Worm (Caenorhabditis elegans): ENCODE data around the gene F46G10.4.

The F46G10.4 gene

ce11 chrX:13349230-13350122 lies 15.6 kb downstream of the F46G10.4 start (continued):
- TF ChIP-seq daf-16 (GFP tag; optimal IDR thresholded peaks at IDR 0.05) (peak in 1 of 2 experiments; percentile 74), daf-16 (tag; optimal IDR thresholded peaks at IDR 0.05) (peak; percentile 30), aha-1 (tag) (peak; percentile 85), vab-7 (GFP tag; IDR thresholded peaks at IDR 0.05) (no peak), duxl-1 (tag; optimal IDR thresholded peaks at IDR 0.05; ENCODE audit: poor library complexity) (peak; percentile 78), unc-39 (tag; optimal IDR thresholded peaks at IDR 0.05) (no peak), nhr-25 (tag; optimal IDR thresholded peaks at IDR 0.05; ENCODE audit: borderline replicate concordance, insufficient read depth) (no peak), nhr-48 (tag; optimal IDR thresholded peaks at IDR 0.05) (peak; percentile 39), saeg-2 (GFP tag; IDR thresholded peaks at IDR 0.05) (peak; percentile 36; the same call in 1 of the 2 replicates), rbr-2 (tag; optimal IDR thresholded peaks at IDR 0.05) (no peak), unc-130 (GFP tag; optimal IDR thresholded peaks at IDR 0.05) (no peak), attf-4 (tag; optimal IDR thresholded peaks at IDR 0.05) (no peak), lin-38 (GFP tag; IDR thresholded peaks at IDR 0.05) (peak; percentile 42), snpc-1.2 (GFP tag; IDR thresholded peaks at IDR 0.05) (0 out of 2 replicates have a peak, but pooled peaks have one; percentile 42), pha-4 (GFP tag; IDR thresholded peaks at IDR 0.05) (peak; percentile 19; the same call in 1 of the 2 replicates), pha-4 (tag; optimal IDR thresholded peaks at IDR 0.05) (no peak), hlh-11 (tag; optimal IDR thresholded peaks at IDR 0.05) (peak; percentile 26), ztf-7 (tag; optimal IDR thresholded peaks at IDR 0.05) (peak; percentile 9), nhr-42 (GFP tag; IDR thresholded peaks at IDR 0.05) (0 out of 2 replicates have a peak, but pooled peaks have one; percentile 28), T26A8.4 (GFP tag; IDR thresholded peaks at IDR 0.05) (peak; percentile 90), zfp-3 (GFP tag; conservative IDR thresholded peaks at IDR 0.05) (peak; percentile 96), nhr-28 (tag; optimal IDR thresholded peaks at IDR 0.05) (peak; percentile 32), arid-1 (GFP tag; conservative IDR thresholded peaks at IDR 0.05) (peak; percentile 62), madf-9 (GFP tag; conservative IDR thresholded peaks at IDR 0.05) (peak; percentile 3; the same call in 1 of the 2 replicates), gei-8 (GFP tag; optimal IDR thresholded peaks at IDR 0.05) (peak; percentile 73), F44E2.7 (GFP tag; IDR thresholded peaks at IDR 0.05) (no peak), ama-1 (optimal IDR thresholded peaks at IDR 0.05) (peak; percentile 88), nhr-76 (tag; optimal IDR thresholded peaks at IDR 0.05) (no peak), nhr-41 (GFP tag; IDR thresholded peaks at IDR 0.05) (no peak), tag-97 (GFP tag; IDR thresholded peaks at IDR 0.05) (no peak), hlh-30 (tag; optimal IDR thresholded peaks at IDR 0.05; ENCODE audit: insufficient read depth) (peak; percentile 45)

ce11 chrX:13350123-13350798 lies 16.4 kb downstream of the F46G10.4 start:
- TF ChIP-seq duxl-1 (tag; optimal IDR thresholded peaks at IDR 0.05; ENCODE audit: poor library complexity) = peak; percentile 21
- peak; percentile 16 for TF ChIP-seq mxl-3 (GFP tag; optimal IDR thresholded peaks at IDR 0.05)
- TF ChIP-seq ces-1 (GFP tag; optimal IDR thresholded peaks at IDR 0.05) = no peak
- peak; percentile 54 for TF ChIP-seq T26A8.4 (GFP tag; IDR thresholded peaks at IDR 0.05)
- TF ChIP-seq tra-1 (GFP tag; IDR thresholded peaks at IDR 0.05) = 0 out of 2 replicates have a peak, but pooled peaks have one; percentile 5
- TF ChIP-seq ctbp-1 (GFP tag; IDR thresholded peaks at IDR 0.05) = peak; percentile 21; the same call in 1 of the 2 replicates
- no peak for TF ChIP-seq lin-15B (tag; optimal IDR thresholded peaks at IDR 0.05)
- TF ChIP-seq lin-38 (GFP tag; IDR thresholded peaks at IDR 0.05) = peak; percentile 41
- peak; percentile 10 for TF ChIP-seq T20F7.1 (GFP tag; optimal IDR thresholded peaks at IDR 0.05)
- no peak for TF ChIP-seq nhr-77 (tag; optimal IDR thresholded peaks at IDR 0.05)
- TF ChIP-seq snpc-1.2 (GFP tag; IDR thresholded peaks at IDR 0.05) = peak; percentile 9; the same call in 1 of the 2 replicates
- TF ChIP-seq aha-1 (tag) = peak; percentile 7
- TF ChIP-seq unc-62 (GFP tag; optimal IDR thresholded peaks at IDR 0.05 in 1 of 2) = peak in 1 of 2 experiments; percentile 53
- TF ChIP-seq unc-62 (tag; optimal IDR thresholded peaks at IDR 0.05) = no peak
